Fruit fly (Drosophila melanogaster) whole organism, adult: ENCODE measurements around the gene CG43059.

Source experiments
- CG11617 ChIP-seq: fragments of 200-800 bp; sonication (Bioruptor generic); optimal IDR thresholded peaks from 2 replicates; lab custom pipeline; 2017; ENCODE audit warnings: mild to moderate bottlenecking, missing biosample characterization, missing genetic modification reagents, missing genetic modification characterization
- CG12768 ChIP-seq: fragments of 200-800 bp; sonication (Bioruptor generic); optimal IDR thresholded peaks from 2 replicates; lab custom pipeline; 2017; ENCODE audit warnings: missing biosample characterization, missing genetic modification characterization, mild to moderate bottlenecking, moderate library complexity, missing genetic modification reagents
- CG14711 ChIP-seq: fragments of 200-800 bp; sonication (Bioruptor generic); optimal IDR thresholded peaks from 2 replicates; lab custom pipeline; 2018; ENCODE audit warnings: missing biosample characterization, mild to moderate bottlenecking, missing genetic modification characterization, moderate library complexity
- CG1620 ChIP-seq: fragments of 200-800 bp; sonication (Bioruptor generic); optimal IDR thresholded peaks from 2 replicates; lab custom pipeline; 2016; ENCODE audit warnings: missing biosample characterization, missing genetic modification characterization
- CG33017 ChIP-seq: fragments of 200-800 bp; sonication (Bioruptor generic); optimal IDR thresholded peaks from 2 replicates; lab custom pipeline; 2018; ENCODE audit warnings: missing biosample characterization, mild to moderate bottlenecking, missing genetic modification characterization, moderate library complexity
- CG5204 ChIP-seq: fragments of 200-800 bp; sonication (Bioruptor generic); optimal IDR thresholded peaks from 2 replicates; lab custom pipeline; 2016; ENCODE audit warnings: missing biosample characterization, missing genetic modification characterization
- CG7045 ChIP-seq: fragments of 200-800 bp; sonication (Bioruptor generic); optimal IDR thresholded peaks from 2 replicates; lab custom pipeline; 2017; ENCODE audit warnings: missing biosample characterization, mild to moderate bottlenecking, missing genetic modification characterization
- CG7101 ChIP-seq: fragments of 200-800 bp; sonication (Bioruptor generic); optimal IDR thresholded peaks from 2 replicates; lab custom pipeline; 2018; ENCODE audit warnings: missing biosample characterization, mild to moderate bottlenecking, missing genetic modification characterization, moderate library complexity
- Clk ChIP-seq: fragments of 200-800 bp; sonication (Bioruptor generic); optimal IDR thresholded peaks from 2 replicates; lab custom pipeline; 2017; ENCODE audit warnings: missing biosample characterization, missing genetic modification characterization
- Crg-1 ChIP-seq: fragments of 200-800 bp; sonication (Bioruptor generic); optimal IDR thresholded peaks from 2 replicates; lab custom pipeline; 2016; ENCODE audit warnings: missing biosample characterization, missing genetic modification characterization
- Hr96 ChIP-seq: fragments of 200-800 bp; sonication (Bioruptor generic); optimal IDR thresholded peaks from 2 replicates; lab custom pipeline; 2016; ENCODE audit warnings: missing biosample characterization, missing genetic modification characterization
- Mnt ChIP-seq: fragments of 200-800 bp; sonication (Bioruptor generic); optimal IDR thresholded peaks from 2 replicates; lab custom pipeline; 2016; ENCODE audit warnings: missing biosample characterization, mild to moderate bottlenecking, missing genetic modification characterization
- bab1 ChIP-seq: fragments of 200-800 bp; sonication (Bioruptor generic); optimal IDR thresholded peaks from 3 replicates; lab custom pipeline; 2019; ENCODE audit warnings: missing biosample characterization, mild to moderate bottlenecking, missing genetic modification characterization, moderate library complexity
- cic ChIP-seq: fragments of 200-800 bp; sonication (Bioruptor generic); optimal IDR thresholded peaks from 2 replicates; lab custom pipeline; 2017; ENCODE audit warnings: missing biosample characterization, mild to moderate bottlenecking, missing genetic modification characterization, moderate library complexity
- cnc ChIP-seq, 2 experiments: fragments of >200 bp; optimal IDR thresholded peaks; 2 replicates each; lab custom pipeline; 2017
- kay ChIP-seq: fragments of 200-800 bp; sonication (Bioruptor generic); peaks from one replicate; lab custom pipeline; 2016; ENCODE audit warnings: missing biosample characterization, missing genetic modification characterization, borderline replicate concordance
- ovo ChIP-seq: fragments of 200-800 bp; sonication (Bioruptor generic); optimal IDR thresholded peaks from 2 replicates; lab custom pipeline; 2016; ENCODE audit warnings: missing biosample characterization, missing genetic modification characterization
- pad ChIP-seq: fragments of 200-800 bp; sonication (Bioruptor generic); optimal IDR thresholded peaks from 3 replicates; lab custom pipeline; 2017; ENCODE audit warnings: missing biosample characterization, missing genetic modification characterization, mild to moderate bottlenecking, moderate library complexity, missing genetic modification reagents
- tj ChIP-seq: fragments of 200-800 bp; sonication (Bioruptor generic); optimal IDR thresholded peaks from 3 replicates; lab custom pipeline; 2017; ENCODE audit warnings: missing biosample characterization, mild to moderate bottlenecking, missing genetic modification characterization, moderate library complexity
- toe ChIP-seq: fragments of 200-800 bp; sonication (Bioruptor generic); optimal IDR thresholded peaks from 2 replicates; lab custom pipeline; 2016; ENCODE audit warnings: missing biosample characterization, missing genetic modification characterization

The CG43059 gene

dm6 chr3L:8297488-8297887 is 21.3 kb downstream of the CG43059 start:
- TF ChIP-seq pad (GFP tag; lab: Kevin White, UChicago), result no peak
- peak; percentile 24 for TF ChIP-seq cic (GFP tag; lab: Kevin White, UChicago)
- TF ChIP-seq Mnt (GFP tag; lab: Kevin White, UChicago), result peak; percentile 68
- TF ChIP-seq CG33017 (tag; lab: Kevin White, UChicago), result no peak
- TF ChIP-seq CG12768 (GFP tag; lab: Kevin White, UChicago), result no peak

DNA sequence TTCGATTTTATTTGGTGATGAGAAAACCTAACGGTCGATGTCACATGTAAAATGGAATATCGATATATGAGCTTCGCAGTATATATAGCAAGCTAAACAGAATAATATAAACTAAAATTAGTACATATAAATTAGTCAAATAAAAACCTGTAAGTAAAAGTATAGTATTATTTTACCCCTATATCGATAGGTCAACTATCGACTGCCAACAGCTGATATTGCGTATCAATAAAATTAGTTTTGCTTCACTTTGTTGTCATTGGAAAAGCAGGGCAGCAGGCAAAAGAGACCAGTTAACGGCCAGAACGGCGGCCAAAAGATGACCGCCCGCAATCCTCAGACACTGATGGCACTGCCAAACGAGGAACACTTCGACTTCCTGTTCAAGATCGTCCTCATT is 21.8 kb downstream of the CG43059 start, which contains the start of gene Rab19:
Rab19 (plus strand) TSS at position 78 of the 400 bp plus-strand sequence.
- peak; percentile 0 for TF ChIP-seq bab1 (GFP tag; lab: Kevin White, UChicago)
- TF ChIP-seq CG11617 (GFP tag; lab: Kevin White, UChicago), result no peak
- no peak for TF ChIP-seq CG7101 (tag; lab: Kevin White, UChicago)
- TF ChIP-seq kay, result peak; percentile 96
- no peak for TF ChIP-seq toe (GFP tag; lab: Kevin White, UChicago)
- no peak for TF ChIP-seq Crg-1 (GFP tag; lab: Kevin White, UChicago)
- no peak for TF ChIP-seq CG33017 (tag; lab: Kevin White, UChicago)
- no peak for TF ChIP-seq CG1620 (GFP tag; lab: Kevin White, UChicago)

DNA sequence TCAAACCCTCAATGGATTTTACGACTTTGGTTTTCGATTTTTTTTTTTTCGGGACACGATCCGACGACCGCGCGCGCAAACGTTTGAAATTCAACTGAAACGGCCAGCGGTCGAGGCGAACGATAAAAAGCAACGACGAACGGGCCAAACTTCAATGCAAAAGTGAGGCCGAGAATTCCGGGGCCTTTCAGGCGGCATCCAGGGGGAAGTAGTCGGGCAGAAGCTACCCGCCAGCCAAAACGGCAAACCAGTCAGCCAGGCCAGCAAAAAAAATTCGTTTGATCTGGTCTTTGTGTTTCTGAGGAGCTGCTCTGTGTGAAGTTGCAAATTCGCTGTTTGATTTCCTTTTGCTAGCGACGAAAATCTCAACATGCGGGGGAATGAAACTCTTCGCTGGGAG is 23.5 kb downstream of the CG43059 start, which contains the start of gene CG7201:
CG7201 (minus strand) TSS at position 101 of the 400 bp plus-strand sequence.
- TF ChIP-seq pad (GFP tag; lab: Kevin White, UChicago) (no peak), kay (no peak), CG14711 (no peak), CG1620 (GFP tag; lab: Kevin White, UChicago) (no peak)

- TF ChIP-seq bab1 (GFP tag; lab: Kevin White, UChicago) (peak; percentile 32), CG5204 (GFP tag; lab: Kevin White, UChicago) (no peak), toe (GFP tag; lab: Kevin White, UChicago) (peak; percentile 52), CG14711 (peak; percentile 45), Mnt (GFP tag; lab: Kevin White, UChicago) (no peak), CG33017 (tag; lab: Kevin White, UChicago) (no peak), ovo (no peak), tj (GFP tag; lab: Kevin White, UChicago) (no peak), CG12768 (GFP tag; lab: Kevin White, UChicago) (peak; percentile 52), cic (GFP tag; lab: Kevin White, UChicago) (peak; percentile 54), kay (peak; percentile 11), Clk (GFP tag; lab: Kevin White, UChicago) (no peak), CG11617 (GFP tag; lab: Kevin White, UChicago) (no peak), cnc (optimal IDR thresholded peaks at IDR 0.05; lab: Kevin White, UChicago) (no peak), Crg-1 (GFP tag; lab: Kevin White, UChicago) (peak; percentile 43), Hr96 (GFP tag; lab: Kevin White, UChicago) (peak; percentile 58), CG1620 (GFP tag; lab: Kevin White, UChicago) (peak; percentile 2), CG7101 (tag; lab: Kevin White, UChicago) (no peak), pad (GFP tag; lab: Kevin White, UChicago) (peak; percentile 33), CG7045 (GFP tag; lab: Kevin White, UChicago) (no peak)
Observed at dm6 chr3L:8289336-8290258, 29.2 kb downstream of the CG43059 start, which contains the start of gene cert. TSS of gene cert (minus strand) at chr3L:8289870.

dm6 chr3L:8288396-8288795 is 30.4 kb downstream of the CG43059 start:
- no peak for TF ChIP-seq CG1620 (GFP tag; lab: Kevin White, UChicago)
- TF ChIP-seq Clk (GFP tag; lab: Kevin White, UChicago), result no peak
- TF ChIP-seq CG33017 (tag; lab: Kevin White, UChicago), result no peak
- no peak for TF ChIP-seq CG12768 (GFP tag; lab: Kevin White, UChicago)
- no peak for TF ChIP-seq pad (GFP tag; lab: Kevin White, UChicago)
- no peak for TF ChIP-seq bab1 (GFP tag; lab: Kevin White, UChicago)
- no peak for TF ChIP-seq cnc (optimal IDR thresholded peaks at IDR 0.05; lab: Kevin White, UChicago)
- no peak for TF ChIP-seq toe (GFP tag; lab: Kevin White, UChicago)
- no peak for TF ChIP-seq Crg-1 (GFP tag; lab: Kevin White, UChicago)

DNA sequence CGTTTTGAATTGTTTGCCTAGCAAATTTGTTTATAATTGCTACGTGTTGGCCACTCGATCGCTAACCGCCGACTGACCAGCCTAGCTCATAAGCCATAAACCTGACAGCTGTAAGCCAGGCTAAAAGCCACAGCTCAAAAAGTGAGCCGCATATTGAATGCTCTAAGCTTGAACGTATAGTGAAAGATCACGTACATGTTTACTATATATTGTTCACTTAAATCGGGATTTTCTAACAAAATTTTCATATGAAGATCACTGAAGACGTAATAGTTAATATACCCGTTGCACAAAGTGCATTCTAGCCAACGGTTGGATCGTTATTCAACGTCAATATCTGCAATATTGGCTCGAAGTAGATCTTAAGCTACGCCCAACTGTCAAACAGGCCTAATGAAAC is 32.4 kb downstream of the CG43059 start:
- no peak for TF ChIP-seq Mnt (GFP tag; lab: Kevin White, UChicago)
- no peak for TF ChIP-seq pad (GFP tag; lab: Kevin White, UChicago)
- TF ChIP-seq CG5204 (GFP tag; lab: Kevin White, UChicago), result no peak
- no peak for TF ChIP-seq bab1 (GFP tag; lab: Kevin White, UChicago)
- TF ChIP-seq cnc (optimal IDR thresholded peaks at IDR 0.05; lab: Kevin White, UChicago), result no peak
- no peak for TF ChIP-seq Hr96 (GFP tag; lab: Kevin White, UChicago)
- TF ChIP-seq CG12768 (GFP tag; lab: Kevin White, UChicago), result no peak
